Worm (Caenorhabditis elegans): Measurements from ENCODE around the gene itm-2.

The itm-2 gene

ce11 chrX:5413510-5413909, 31.5 kb upstream of the itm-2 start, which contains the start of gene pks-1:
TSS of gene pks-1 (plus strand) at chrX:5413810.
- TF ChIP-seq lin-35 (GFP tag; optimal IDR thresholded peaks at IDR 0.05), result no peak
- no peak for TF ChIP-seq ztf-26 (tag; optimal IDR thresholded peaks at IDR 0.05)

DNA sequence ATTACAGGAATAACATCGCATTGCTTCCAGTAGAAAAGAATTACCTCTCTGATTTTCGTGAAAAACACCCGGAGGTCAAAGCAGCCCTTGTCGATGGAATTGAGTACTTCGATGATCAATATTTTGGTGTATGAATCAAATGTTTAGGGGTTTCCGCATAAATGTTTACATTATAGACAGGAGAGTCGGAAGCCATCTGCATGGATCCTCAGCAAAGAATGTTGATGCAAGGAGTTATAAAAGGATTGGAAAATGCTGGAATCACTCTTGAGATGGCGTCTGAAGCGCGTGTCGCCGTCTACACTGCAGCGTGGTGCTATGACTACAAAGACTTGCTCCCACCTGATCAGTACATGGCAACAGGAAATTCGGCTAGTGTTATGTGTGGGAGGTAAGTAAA, 30.7 kb upstream of the itm-2 start, which contains the start of gene C41A3.2:
Gene C41A3.2, minus strand, starts transcription at position 101 of the 400 bp plus-strand sequence.
- TF ChIP-seq sptf-2 (GFP tag; optimal IDR thresholded peaks at IDR 0.05) (no peak), madf-3 (GFP tag; IDR thresholded peaks at IDR 0.05) (0 out of 2 replicates have a peak, but pooled peaks have one; percentile 32), nfyb-1 (GFP tag; IDR thresholded peaks at IDR 0.05) (no peak), aptf-2 (GFP tag; conservative IDR thresholded peaks at IDR 0.05) (no peak), nhr-80 (tag; optimal IDR thresholded peaks at IDR 0.05) (no peak), hrde-1 (tag; optimal IDR thresholded peaks at IDR 0.05; ENCODE audit: borderline replicate concordance) (no peak), sea-2 (GFP tag; IDR thresholded peaks at IDR 0.05) (no peak)

DNA sequence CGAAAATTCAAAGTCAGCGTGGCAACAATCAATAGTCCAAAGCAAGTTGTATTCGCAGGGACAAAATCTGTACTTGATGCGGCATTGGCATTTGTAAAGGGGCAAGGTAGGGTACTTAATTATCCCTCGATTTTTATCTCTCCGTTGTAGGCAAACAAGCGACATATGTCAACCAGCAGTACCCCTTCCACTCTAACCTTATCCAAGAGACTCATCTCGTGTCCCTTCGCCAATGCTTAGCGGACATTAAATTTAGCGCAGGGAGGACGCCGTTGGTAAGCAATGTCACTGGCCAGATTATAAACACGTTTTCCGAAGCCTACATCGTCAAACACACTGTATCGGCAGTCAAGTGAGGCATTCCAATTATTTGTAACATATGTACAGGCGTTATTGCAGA, 15.6 kb upstream of the itm-2 start:
- TF ChIP-seq mes-4 (tag; optimal IDR thresholded peaks at IDR 0.05) (no peak), ztf-3 (GFP tag; optimal IDR thresholded peaks at IDR 0.05) (peak; percentile 89), madf-6 (GFP tag; IDR thresholded peaks at IDR 0.05) (no peak), T26A5.8 (tag; optimal IDR thresholded peaks at IDR 0.05) (no peak), hrde-1 (tag; optimal IDR thresholded peaks at IDR 0.05; ENCODE audit: borderline replicate concordance) (no peak), mxl-1 (tag; optimal IDR thresholded peaks at IDR 0.05) (peak; percentile 55), attf-3 (GFP tag; conservative IDR thresholded peaks at IDR 0.05) (peak; percentile 56), tbx-9 (tag; optimal IDR thresholded peaks at IDR 0.05; ENCODE audit: borderline replicate concordance) (no peak), ztf-28 (GFP tag; IDR thresholded peaks at IDR 0.05) (no peak), mcd-1 (GFP tag; IDR thresholded peaks at IDR 0.05) (peak; percentile 89), madf-3 (GFP tag; IDR thresholded peaks at IDR 0.05) (0 out of 2 replicates have a peak, but pooled peaks have one; percentile 75), bed-1 (GFP tag; IDR thresholded peaks at IDR 0.05) (0 out of 2 replicates have a peak, but pooled peaks have one; percentile 74), nfya-1 (tag; optimal IDR thresholded peaks at IDR 0.05; ENCODE audit: borderline replicate concordance, insufficient read depth) (no peak), athp-1 (tag; optimal IDR thresholded peaks at IDR 0.05) (no peak), aptf-2 (GFP tag; conservative IDR thresholded peaks at IDR 0.05) (no peak), unc-130 (GFP tag; optimal IDR thresholded peaks at IDR 0.05) (no peak), hlh-12 (tag; optimal IDR thresholded peaks at IDR 0.05) (no peak), rec-8 (tag; optimal IDR thresholded peaks at IDR 0.05) (peak in 1 of 2 experiments; percentile 62), zim-3 (tag; optimal IDR thresholded peaks at IDR 0.05) (peak; percentile 14), B0019.2 (GFP tag; conservative IDR thresholded peaks at IDR 0.05) (no peak), C17E4.6 (GFP tag; IDR thresholded peaks at IDR 0.05) (peak; percentile 84), lir-1 (GFP tag; conservative IDR thresholded peaks at IDR 0.05) (peak; percentile 88), chd-7 (tag; optimal IDR thresholded peaks at IDR 0.05) (peak; percentile 96), D2030.7 (GFP tag; IDR thresholded peaks at IDR 0.05) (no peak), let-607 (tag; optimal IDR thresholded peaks at IDR 0.05) (peak; percentile 36 to 93), ekl-4 (GFP tag; IDR thresholded peaks at IDR 0.05) (peak; percentile 81; the same call in 1 of the 2 replicates), zfh-2 (GFP tag; conservative IDR thresholded peaks at IDR 0.05) (peak; percentile 93), snpc-3.4 (tag; optimal IDR thresholded peaks at IDR 0.05) (no peak), ztf-18 (tag; optimal IDR thresholded peaks at IDR 0.05) (peak; percentile 81), F23B12.7 (tag; optimal IDR thresholded peaks at IDR 0.05; ENCODE audit: insufficient read depth) (no peak), hsf-1 (GFP tag; IDR thresholded peaks at IDR 0.05) (no peak), F37B4.10 (GFP tag; IDR thresholded peaks at IDR 0.05) (peak; percentile 86; the same call in 1 of the 2 replicates), bed-2 (GFP tag; IDR thresholded peaks at IDR 0.05) (no peak), nhr-120 (GFP tag; IDR thresholded peaks at IDR 0.05) (peak; percentile 81; the same call in 1 of the 2 replicates), cebp-2 (GFP tag; IDR thresholded peaks at IDR 0.05) (peak; percentile 91), B0261.1 (tag; optimal IDR thresholded peaks at IDR 0.05) (peak; percentile 61), tlf-1 (GFP tag; optimal IDR thresholded peaks at IDR 0.05) (peak; percentile 96), rcor-1 (GFP tag; IDR thresholded peaks at IDR 0.05) (peak; percentile 94)

Data from whole organism, young adult.